Fruit fly (Drosophila melanogaster) whole organism, embryonic: ENCODE measurements around the gene CG5913.

Source experiments
- Ada2b ChIP-seq: fragments of 200-800 bp; sonication (Bioruptor generic); IDR thresholded peaks from 2 replicates; pipeline ENCODE4 v1.3.6; 2022; ENCODE audit warnings: missing biosample characterization, missing genetic modification characterization
- CG10147 ChIP-seq: fragments of 200-800 bp; sonication (Bioruptor generic); optimal IDR thresholded peaks from 2 replicates; lab custom pipeline; 2019; ENCODE audit warnings: missing biosample characterization, mild to moderate bottlenecking, missing genetic modification characterization, moderate library complexity
- CG1024 ChIP-seq: fragments of 200-800 bp; sonication (Bioruptor generic); IDR thresholded peaks from 2 replicates; pipeline ENCODE4 v1.3.6; 2022; ENCODE audit warnings: missing biosample characterization, missing genetic modification characterization
- CG13775 ChIP-seq: fragments of 200-800 bp; sonication (Bioruptor generic); optimal IDR thresholded peaks from 3 replicates; lab custom pipeline; 2017; ENCODE audit warnings: missing biosample characterization, mild to moderate bottlenecking, missing genetic modification characterization
- CG14014 ChIP-seq: fragments of 200-800 bp; sonication (Bioruptor generic); IDR thresholded peaks from 2 replicates; pipeline ENCODE4 v1.3.6; 2022; ENCODE audit warnings: missing biosample characterization, missing genetic modification characterization
- CG14441 ChIP-seq: fragments of 200-800 bp; sonication (Bioruptor generic); IDR thresholded peaks from 2 replicates; pipeline ENCODE4 v1.3.6; 2022; ENCODE audit warnings: missing biosample characterization, missing genetic modification characterization
- CG14860 ChIP-seq: fragments of 200-800 bp; sonication (Bioruptor generic); IDR thresholded peaks from 3 replicates; pipeline ENCODE4 v1.3.6; 2022; ENCODE audit warnings: missing biosample characterization, missing genetic modification characterization; ENCODE audit not compliant: partially characterized antibody
- CG17186 ChIP-seq: fragments of 200-800 bp; sonication (Bioruptor generic); optimal IDR thresholded peaks from 3 replicates; lab custom pipeline; 2017; ENCODE audit warnings: missing biosample characterization, missing genetic modification reagents, missing genetic modification characterization
- CG17361 ChIP-seq: fragments of 200-800 bp; sonication (Bioruptor generic); IDR thresholded peaks from 3 replicates; pipeline ENCODE4 v1.3.6; 2022; ENCODE audit warnings: missing biosample characterization, missing genetic modification characterization
- CG17612 ChIP-seq: fragments of 200-800 bp; sonication (Bioruptor generic); IDR thresholded peaks from 2 replicates; pipeline ENCODE4 v1.3.6; 2022; ENCODE audit warnings: missing biosample characterization, missing genetic modification characterization
- CG2120 ChIP-seq: fragments of 200-800 bp; sonication (Bioruptor generic); optimal IDR thresholded peaks from 3 replicates; lab custom pipeline; 2016; ENCODE audit warnings: missing biosample characterization, missing genetic modification characterization
- CG30431 ChIP-seq: fragments of 200-800 bp; sonication (Bioruptor generic); optimal IDR thresholded peaks from 2 replicates; lab custom pipeline; 2017; ENCODE audit warnings: missing biosample characterization, missing genetic modification characterization
- CG31388 ChIP-seq: fragments of 200-800 bp; sonication (Bioruptor generic); optimal IDR thresholded peaks from 2 replicates; lab custom pipeline; 2016; ENCODE audit warnings: missing biosample characterization, missing genetic modification characterization
- CG32767 ChIP-seq: fragments of 200-800 bp; sonication (Bioruptor generic); IDR thresholded peaks from 2 replicates; pipeline ENCODE4 v1.3.6; 2022; ENCODE audit warnings: missing biosample characterization, missing genetic modification characterization
- CG3281 ChIP-seq: fragments of 200-800 bp; sonication (Bioruptor generic); optimal IDR thresholded peaks from 3 replicates; lab custom pipeline; 2017; ENCODE audit warnings: missing biosample characterization, mild to moderate bottlenecking, missing genetic modification characterization
- CG3407 ChIP-seq: fragments of 200-800 bp; sonication (Bioruptor generic); optimal IDR thresholded peaks from 2 replicates; lab custom pipeline; 2018; ENCODE audit warnings: missing biosample characterization, mild to moderate bottlenecking, missing genetic modification characterization
- CG3847 ChIP-seq: fragments of 200-800 bp; sonication (Bioruptor generic); IDR thresholded peaks from 2 replicates; pipeline ENCODE4 v1.3.6; 2022; ENCODE audit warnings: missing biosample characterization, missing genetic modification characterization
- CG4820 ChIP-seq: fragments of 200-800 bp; sonication (Bioruptor generic); optimal IDR thresholded peaks from 3 replicates; lab custom pipeline; 2016; ENCODE audit warnings: missing biosample characterization, missing genetic modification characterization
- CG6175 ChIP-seq: fragments of 200-800 bp; sonication (Bioruptor generic); IDR thresholded peaks from 3 replicates; pipeline ENCODE4 v1.3.6; 2022; ENCODE audit warnings: missing biosample characterization, missing genetic modification characterization
- CG6791 ChIP-seq: fragments of 200-800 bp; sonication (Bioruptor generic); IDR thresholded peaks from 3 replicates; pipeline ENCODE4 v1.3.6; 2022; ENCODE audit warnings: missing biosample characterization, missing genetic modification characterization; ENCODE audit not compliant: partially characterized antibody
- CG7928 ChIP-seq: fragments of 200-800 bp; sonication (Bioruptor generic); optimal IDR thresholded peaks from 2 replicates; lab custom pipeline; 2017; ENCODE audit warnings: missing biosample characterization, mild to moderate bottlenecking, missing genetic modification characterization
- CTCF ChIP-seq: fragments of 200-800 bp; sonication (Bioruptor generic); optimal IDR thresholded peaks from 2 replicates; lab custom pipeline; 2017; ENCODE audit warnings: missing biosample characterization, mild to moderate bottlenecking, missing genetic modification characterization, moderate library complexity
- Chrac-16 ChIP-seq: fragments of 200-800 bp; sonication (Bioruptor generic); optimal IDR thresholded peaks from 3 replicates; lab custom pipeline; 2016; ENCODE audit warnings: missing biosample characterization, missing genetic modification characterization
- Gsc ChIP-seq: fragments of 200-800 bp; sonication (Bioruptor generic); IDR thresholded peaks from 2 replicates; pipeline ENCODE4 v1.3.6; 2022; ENCODE audit warnings: missing biosample characterization, missing genetic modification characterization
- HLH3B ChIP-seq: fragments of 200-800 bp; sonication (Bioruptor generic); IDR thresholded peaks from 2 replicates; pipeline ENCODE4 v1.3.6; 2022; ENCODE audit warnings: missing biosample characterization, missing genetic modification characterization
- Hsf ChIP-seq: fragments of 200-800 bp; sonication (Bioruptor generic); optimal IDR thresholded peaks from 3 replicates; lab custom pipeline; 2016; ENCODE audit warnings: missing biosample characterization, missing genetic modification characterization
- Mrtf ChIP-seq: fragments of 200-800 bp; sonication (Bioruptor generic); IDR thresholded peaks from 3 replicates; pipeline ENCODE4 v1.3.6; 2022; ENCODE audit warnings: missing biosample characterization, missing genetic modification characterization
- Ravus ChIP-seq: fragments of 200-800 bp; sonication (Bioruptor generic); IDR thresholded peaks from 2 replicates; pipeline ENCODE4 v1.3.6; 2022; ENCODE audit warnings: missing biosample characterization, missing genetic modification characterization
- Sox102F ChIP-seq: fragments of 200-800 bp; sonication (Bioruptor generic); optimal IDR thresholded peaks from 2 replicates; lab custom pipeline; 2018; ENCODE audit warnings: missing biosample characterization, mild to moderate bottlenecking, missing genetic modification characterization, moderate library complexity
- Spps ChIP-seq: fragments of 200-800 bp; sonication (Bioruptor generic); optimal IDR thresholded peaks from 2 replicates; lab custom pipeline; 2018; ENCODE audit warnings: missing biosample characterization, mild to moderate bottlenecking, missing genetic modification characterization
- cas ChIP-seq: fragments of 200-800 bp; sonication (Bioruptor generic); IDR thresholded peaks from 2 replicates; pipeline ENCODE4 v1.3.6; 2022; ENCODE audit warnings: missing biosample characterization, missing genetic modification characterization
- chn ChIP-seq: fragments of 200-800 bp; sonication (Bioruptor generic); optimal IDR thresholded peaks from 2 replicates; lab custom pipeline; 2016; ENCODE audit warnings: missing biosample characterization, missing genetic modification characterization
- danr ChIP-seq: fragments of 200-800 bp; sonication (Bioruptor generic); IDR thresholded peaks from 2 replicates; pipeline ENCODE4 v1.3.6; 2022; ENCODE audit warnings: missing biosample characterization, missing genetic modification characterization
- dimm ChIP-seq: fragments of 200-800 bp; sonication (Bioruptor generic); IDR thresholded peaks from 2 replicates; pipeline ENCODE4 v1.3.6; 2022; ENCODE audit warnings: missing biosample characterization, missing genetic modification characterization
- en ChIP-seq: fragments of 200-800 bp; sonication (Bioruptor generic); optimal IDR thresholded peaks from 2 replicates; lab custom pipeline; 2016; ENCODE audit warnings: missing biosample characterization, missing genetic modification characterization
- eve ChIP-seq, 2 experiments: fragments of >200 bp; optimal IDR thresholded peaks; 2 replicates each; lab custom pipeline; 2017; ENCODE audit warnings: missing biosample characterization in 2 of 2, missing genetic modification characterization in 2 of 2
- ewg ChIP-seq: fragments of 200-800 bp; sonication (Bioruptor generic); optimal IDR thresholded peaks from 3 replicates; lab custom pipeline; 2017; ENCODE audit warnings: mild to moderate bottlenecking, missing biosample characterization, missing genetic modification reagents, missing genetic modification characterization
- ftz-f1 ChIP-seq: fragments of 200-800 bp; sonication (Bioruptor generic); optimal IDR thresholded peaks from 2 replicates; lab custom pipeline; 2016; ENCODE audit warnings: missing biosample characterization, missing genetic modification characterization
- gem ChIP-seq: fragments of 200-800 bp; sonication (Bioruptor generic); optimal IDR thresholded peaks from 2 replicates; lab custom pipeline; 2019; ENCODE audit warnings: missing biosample characterization, mild to moderate bottlenecking, missing genetic modification characterization, moderate library complexity
- gro ChIP-seq: fragments of 200-800 bp; sonication (Bioruptor generic); optimal IDR thresholded peaks from 2 replicates; lab custom pipeline; 2016; ENCODE audit warnings: missing biosample characterization, missing genetic modification characterization
- hb ChIP-seq: fragments of 200-800 bp; sonication (Bioruptor generic); IDR thresholded peaks from 3 replicates; pipeline ENCODE4 v1.3.6; 2022; ENCODE audit warnings: missing biosample characterization, missing genetic modification characterization; ENCODE audit not compliant: partially characterized antibody
- knrl ChIP-seq: fragments of 200-800 bp; sonication (Bioruptor generic); IDR thresholded peaks from 3 replicates; pipeline ENCODE4 v1.3.6; 2022; ENCODE audit warnings: missing biosample characterization, missing genetic modification characterization; ENCODE audit not compliant: partially characterized antibody
- lmd ChIP-seq: fragments of 200-800 bp; sonication (Bioruptor generic); IDR thresholded peaks from 2 replicates; pipeline ENCODE4 v1.3.6; 2022; ENCODE audit warnings: missing biosample characterization, missing genetic modification characterization
- luna ChIP-seq: fragments of 200-800 bp; sonication (Bioruptor generic); optimal IDR thresholded peaks from 2 replicates; lab custom pipeline; 2016; ENCODE audit warnings: missing biosample characterization, missing genetic modification characterization
- p53 ChIP-seq: fragments of 200-800 bp; sonication (Bioruptor generic); optimal IDR thresholded peaks from 2 replicates; lab custom pipeline; 2016; ENCODE audit warnings: missing biosample characterization, missing genetic modification characterization
- pnt ChIP-seq: fragments of 200-800 bp; sonication (Bioruptor generic); optimal IDR thresholded peaks from 3 replicates; lab custom pipeline; 2016; ENCODE audit warnings: missing biosample characterization, missing genetic modification characterization
- rib ChIP-seq: fragments of 200-800 bp; sonication (Bioruptor generic); IDR thresholded peaks from 2 replicates; pipeline ENCODE4 v1.3.6; 2022; ENCODE audit warnings: missing biosample characterization, missing genetic modification characterization
- sob ChIP-seq: fragments of 200-800 bp; sonication (Bioruptor generic); IDR thresholded peaks from 2 replicates; pipeline ENCODE4 v1.3.6; 2022; ENCODE audit warnings: missing biosample characterization, missing genetic modification characterization
- stwl ChIP-seq: fragments of 200-800 bp; sonication (Bioruptor generic); optimal IDR thresholded peaks from 3 replicates; lab custom pipeline; 2018; ENCODE audit warnings: missing biosample characterization, mild to moderate bottlenecking, missing genetic modification characterization, moderate library complexity
- sug ChIP-seq: fragments of 200-800 bp; optimal IDR thresholded peaks from 2 replicates; lab custom pipeline; 2019; ENCODE audit warnings: missing biosample characterization, mild to moderate bottlenecking, missing genetic modification characterization, moderate library complexity
- unpg ChIP-seq: fragments of 200-800 bp; sonication (Bioruptor generic); optimal IDR thresholded peaks from 3 replicates; lab custom pipeline; 2018; ENCODE audit warnings: missing biosample characterization, mild to moderate bottlenecking, missing genetic modification characterization, moderate library complexity
- vfl ChIP-seq: fragments of 200-800 bp; sonication (Bioruptor generic); optimal IDR thresholded peaks from 2 replicates; lab custom pipeline; 2016; ENCODE audit warnings: missing biosample characterization, missing genetic modification characterization

CG5913 gene

dm6 chr3R:25880971-25881809 is 12.1 kb upstream of the CG5913 start, which contains the start of gene Tsp96F (continued):
- TF ChIP-seq chn (GFP tag; lab: Kevin White, UChicago) (no peak), sug (tag; lab: Kevin White, UChicago) (no peak), Chrac-16 (GFP tag; lab: Kevin White, UChicago) (no peak), p53 (no peak), Mrtf (GFP tag; lab: Robert Waterston, UW) (no peak), CG14441 (no peak), CTCF (GFP tag; lab: Kevin White, UChicago) (peak; percentile 48), pnt (GFP tag; lab: Kevin White, UChicago) (no peak), CG17186 (GFP tag; lab: Kevin White, UChicago) (no peak), eve (GFP tag; optimal IDR thresholded peaks at IDR 0.05; lab: Kevin White, UChicago) (no peak), CG31388 (GFP tag; lab: Kevin White, UChicago) (no peak), CG32767 (GFP tag; lab: Robert Waterston, UW) (no peak), CG30431 (no peak), dimm (GFP tag; lab: Robert Waterston, UW) (no peak), HLH3B (GFP tag; lab: Robert Waterston, UW) (no peak), knrl (GFP tag; lab: Robert Waterston, UW) (no peak; the same call in 1 of the 3 replicates), vfl (GFP tag; lab: Kevin White, UChicago) (no peak), unpg (GFP tag; lab: Kevin White, UChicago) (no peak), CG13775 (GFP tag; lab: Kevin White, UChicago) (no peak), luna (no peak), CG4820 (GFP tag; lab: Kevin White, UChicago) (no peak), Spps (tag; lab: Kevin White, UChicago) (no peak), CG3847 (GFP tag; lab: Robert Waterston, UW) (peak; percentile 38; the same call in 1 of the 2 replicates), CG1024 (GFP tag; lab: Robert Waterston, UW) (no peak), ewg (no peak), CG17612 (no peak), stwl (tag; lab: Kevin White, UChicago) (no peak), CG3281 (GFP tag; lab: Kevin White, UChicago) (no peak), ftz-f1 (GFP tag; lab: Kevin White, UChicago) (no peak), Hsf (GFP tag; lab: Kevin White, UChicago) (no peak), CG2120 (GFP tag; lab: Kevin White, UChicago) (no peak), CG6175 (no peak), gro (no peak), CG14014 (GFP tag; lab: Robert Waterston, UW) (no peak), cas (no peak), sob (GFP tag; lab: Robert Waterston, UW) (no peak), CG3407 (GFP tag; lab: Kevin White, UChicago) (no peak), Gsc (GFP tag; lab: Robert Waterston, UW) (no peak), Ravus (GFP tag; lab: Robert Waterston, UW) (no peak), Sox102F (GFP tag; lab: Kevin White, UChicago) (no peak), danr (GFP tag; lab: Robert Waterston, UW) (no peak), rib (GFP tag; lab: Robert Waterston, UW) (no peak), CG10147 (GFP tag; lab: Kevin White, UChicago) (no peak), CG14860 (GFP tag; lab: Robert Waterston, UW) (no peak), hb (GFP tag; lab: Robert Waterston, UW) (no peak), lmd (GFP tag; lab: Robert Waterston, UW) (no peak), en (no peak), CG7928 (GFP tag; lab: Kevin White, UChicago) (no peak), gem (no peak), CG17361 (no peak; the same call in 2 of the 3 replicates), Ada2b (GFP tag; lab: Robert Waterston, UW) (no peak), CG6791 (GFP tag; lab: Robert Waterston, UW) (peak; percentile 69)
